Fruit fly (Drosophila melanogaster) whole organism, pupa: Measurements from ENCODE around the gene CG43390.
A peak's percentile ranks its signal among the peaks of the same experiment; 100 is the strongest.

Source experiments
- CG4496 ChIP-seq: fragments of 200-800 bp; sonication (Bioruptor generic); IDR thresholded peaks from 3 replicates; pipeline ENCODE4 v1.3.6; 2022; ENCODE audit warnings: missing biosample characterization, missing genetic modification characterization
- CG8301 ChIP-seq: fragments of 200-800 bp; sonication (Bioruptor generic); optimal IDR thresholded peaks from 2 replicates; lab custom pipeline; 2018; ENCODE audit warnings: missing biosample characterization, mild to moderate bottlenecking, missing genetic modification characterization
- CG9948 ChIP-seq: fragments of 200-800 bp; sonication (Bioruptor generic); optimal IDR thresholded peaks from 2 replicates; lab custom pipeline; 2018; ENCODE audit warnings: missing biosample characterization, mild to moderate bottlenecking, missing genetic modification characterization, moderate library complexity
- D1 ChIP-seq: fragments of 200-800 bp; sonication (Bioruptor generic); optimal IDR thresholded peaks from 2 replicates; lab custom pipeline; 2018; ENCODE audit warnings: missing biosample characterization, mild to moderate bottlenecking, missing genetic modification characterization, moderate library complexity
- Ets98B ChIP-seq: fragments of 200-800 bp; sonication (Bioruptor generic); IDR thresholded peaks from 2 replicates; pipeline ENCODE4 v1.3.6; 2022; ENCODE audit warnings: missing biosample characterization, missing genetic modification characterization

DNA sequence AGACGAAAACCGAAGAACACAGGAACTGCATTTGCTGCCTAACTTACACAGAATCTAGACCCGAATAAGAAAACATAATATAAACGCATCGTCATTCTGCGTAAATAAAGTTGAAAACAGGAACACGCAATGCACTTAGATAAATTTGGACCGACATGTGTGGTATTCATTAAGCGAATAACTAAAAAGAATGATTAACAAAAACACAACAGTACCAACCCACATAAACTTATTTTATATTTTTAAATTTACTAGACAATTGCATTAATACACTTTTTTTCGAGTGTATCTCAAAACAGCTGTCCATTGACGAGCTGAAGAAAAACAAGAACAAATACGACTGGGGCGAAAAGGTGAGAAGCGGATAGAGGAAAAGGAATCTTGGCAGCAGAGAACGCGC is 25.4 kb downstream of the CG43390 start:
- TF ChIP-seq CG4496 (peak; percentile 61; the same call in 2 of the 3 replicates), D1 (tag; lab: Kevin White, UChicago) (no peak), Ets98B (GFP tag; lab: Robert Waterston, UW) (peak; percentile 53; the same call in 1 of the 2 replicates), CG9948 (tag; lab: Kevin White, UChicago) (peak; percentile 55), CG8301 (tag; lab: Kevin White, UChicago) (peak; percentile 68)
